Worm (Caenorhabditis elegans) whole organism, L2 larva: ENCODE data around the gene Y32G9A.5.

Source experiments
- C34F6.9 ChIP-seq: fragments of 150-350 bp; optimal IDR thresholded peaks from 2 replicates; lab custom pipeline; 2014; ENCODE audit warnings: missing biosample characterization, missing genetic modification characterization
- F13H6.1 ChIP-seq: sonication (generic microtip); optimal IDR thresholded peaks from 2 replicates; lab custom pipeline; 2016; ENCODE audit warnings: missing genetic modification characterization, missing compliant biosample characterization
- ZK546.5 ChIP-seq: sonication (generic microtip); optimal IDR thresholded peaks from 2 replicates; lab custom pipeline; 2017; ENCODE audit warnings: missing biosample characterization, missing genetic modification characterization
- aly-2 ChIP-seq: fragments of 150-350 bp; optimal IDR thresholded peaks from 2 replicates; lab custom pipeline; 2014; ENCODE audit warnings: missing biosample characterization, missing genetic modification characterization
- ama-1 ChIP-seq: fragments of 150-350 bp; optimal IDR thresholded peaks from 2 replicates; lab custom pipeline; 2018; ENCODE audit warnings: inconsistent platforms
- blmp-1 ChIP-seq: sonication (generic microtip); optimal IDR thresholded peaks from 2 replicates; lab custom pipeline; 2017; ENCODE audit warnings: missing genetic modification characterization, mild to moderate bottlenecking, missing compliant biosample characterization, antibody characterized with exemption, moderate library complexity; ENCODE audit not compliant: insufficient read depth
- ceh-82 ChIP-seq: fragments of 150-350 bp; optimal IDR thresholded peaks from 2 replicates; lab custom pipeline; 2014; ENCODE audit warnings: missing biosample characterization, missing genetic modification characterization
- fos-1 ChIP-seq: fragments of 150-350 bp; optimal IDR thresholded peaks from 2 replicates; lab custom pipeline; 2014; ENCODE audit warnings: missing biosample characterization, missing genetic modification characterization
- lin-13 ChIP-seq: fragments of 150-350 bp; optimal IDR thresholded peaks from 2 replicates; lab custom pipeline; 2014; ENCODE audit warnings: missing biosample characterization, missing genetic modification reagents, missing genetic modification characterization
- mdl-1 ChIP-seq, 2 experiments: fragments of 150-350 bp in 1 of 2; sonication (generic microtip) in 1 of 2; optimal IDR thresholded peaks; 2 replicates each; lab custom pipeline; 2017; ENCODE audit warnings: missing biosample characterization in 2 of 2, missing genetic modification characterization in 2 of 2
- nhr-11 ChIP-seq: fragments of 150-350 bp; optimal IDR thresholded peaks from 2 replicates; lab custom pipeline; 2014; ENCODE audit warnings: missing biosample characterization, missing genetic modification characterization
- snpc-4 ChIP-seq: fragments of 150-350 bp; optimal IDR thresholded peaks from 2 replicates; lab custom pipeline; 2014; ENCODE audit warnings: missing biosample characterization, missing genetic modification characterization
- unc-55 ChIP-seq: fragments of 150-350 bp; sonication (generic microtip); optimal IDR thresholded peaks from 3 replicates; lab custom pipeline; 2014; ENCODE audit warnings: missing biosample characterization, missing genetic modification reagents, missing genetic modification characterization
- unc-62 ChIP-seq: fragments of 150-350 bp; optimal IDR thresholded peaks from 2 replicates; lab custom pipeline; 2014; ENCODE audit warnings: missing biosample characterization, missing genetic modification reagents, missing genetic modification characterization

- TF ChIP-seq fos-1 (tag; lab: Kevin White, UChicago) (no peak), lin-13 (GFP tag; lab: Kevin White, UChicago) (no peak), unc-55 (GFP tag; lab: Kevin White, UChicago) (no peak), mdl-1 (tag; optimal IDR thresholded peaks at IDR 0.05; lab: Kevin White, UChicago) (no peak), ZK546.5 (tag; lab: Kevin White, UChicago) (no peak), unc-62 (no peak), ceh-82 (tag; lab: Kevin White, UChicago) (no peak), F13H6.1 (tag; lab: Kevin White, UChicago) (no peak), nhr-11 (no peak), ama-1 (lab: Kevin White, UChicago) (no peak), snpc-4 (tag; lab: Kevin White, UChicago) (no peak), blmp-1 (tag; lab: Kevin White, UChicago) (no peak), aly-2 (tag; lab: Kevin White, UChicago) (no peak), C34F6.9 (tag; lab: Kevin White, UChicago) (no peak)
Observed at ce11 chrV:1935494-1935893, 28.0 kb downstream of the Y32G9A.5 start.
